Worm (Caenorhabditis elegans): ENCODE results near the gene efl-3.

DNA sequence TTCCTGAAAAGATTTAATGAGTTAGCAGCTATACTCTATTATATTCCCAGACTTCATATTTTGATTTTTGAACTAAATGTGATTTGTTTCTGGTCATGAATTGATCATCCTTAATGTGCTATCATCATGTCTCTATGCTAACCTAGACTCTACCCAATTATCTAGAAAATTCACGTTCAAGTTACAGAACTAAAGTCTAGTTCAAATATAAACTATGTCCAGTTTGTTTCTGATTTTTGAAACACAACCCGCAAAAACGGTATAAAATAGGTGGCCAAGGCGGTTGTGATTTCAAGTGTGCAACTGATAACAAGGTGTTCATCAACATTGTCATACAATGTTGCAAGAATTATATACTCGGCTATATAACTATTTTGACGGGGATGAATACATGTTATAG, 21.7 kb upstream of the efl-3 start, which contains the start of gene F49E12.10:
- no peak for TF ChIP-seq F52B5.7 (tag; optimal IDR thresholded peaks at IDR 0.05)
- no peak for TF ChIP-seq unc-62 (GFP tag; optimal IDR thresholded peaks at IDR 0.05)
- no peak for TF ChIP-seq F57A8.1 (GFP tag; optimal IDR thresholded peaks at IDR 0.05)
- no peak for TF ChIP-seq aptf-2 (GFP tag; conservative IDR thresholded peaks at IDR 0.05)
- no peak for TF ChIP-seq hmg-20 (GFP tag; IDR thresholded peaks at IDR 0.05)
- TF ChIP-seq bed-2 (GFP tag; IDR thresholded peaks at IDR 0.05): no peak
- no peak for TF ChIP-seq die-1 (tag; optimal IDR thresholded peaks at IDR 0.05)
- TF ChIP-seq ama-1 (optimal IDR thresholded peaks at IDR 0.05): no peak
- no peak for TF ChIP-seq ama-1 (GFP tag; optimal IDR thresholded peaks at IDR 0.05)
- no peak for TF ChIP-seq snpc-4 (GFP tag; optimal IDR thresholded peaks at IDR 0.05)
- TF ChIP-seq snpc-4 (tag; optimal IDR thresholded peaks at IDR 0.05): no peak
- no peak for TF ChIP-seq repo-1 (tag; optimal IDR thresholded peaks at IDR 0.05)
- TF ChIP-seq nfya-1 (tag; optimal IDR thresholded peaks at IDR 0.05; ENCODE audit: borderline replicate concordance, insufficient read depth): no peak
